Fruit fly (Drosophila melanogaster) whole organism, embryonic: ENCODE results near the gene TRAM.

Experiments
- Ada2b ChIP-seq: fragments of 200-800 bp; sonication (Bioruptor generic); IDR thresholded peaks from 2 replicates; pipeline ENCODE4 v1.3.6; 2022; ENCODE audit warnings: missing biosample characterization, missing genetic modification characterization
- Atf6 ChIP-seq: fragments of 200-800 bp; sonication (Bioruptor generic); IDR thresholded peaks from 2 replicates; pipeline ENCODE4 v1.3.6; 2022; ENCODE audit warnings: missing biosample characterization, missing genetic modification characterization
- B-H2 ChIP-seq: fragments of 200-800 bp; sonication (Bioruptor generic); optimal IDR thresholded peaks from 2 replicates; lab custom pipeline; 2018; ENCODE audit warnings: missing biosample characterization, mild to moderate bottlenecking, missing genetic modification characterization
- CG10267 ChIP-seq: fragments of 200-800 bp; sonication (Bioruptor generic); optimal IDR thresholded peaks from 2 replicates; lab custom pipeline; 2018; ENCODE audit warnings: missing biosample characterization, mild to moderate bottlenecking, missing genetic modification characterization, moderate library complexity
- CG11504 ChIP-seq: fragments of 200-800 bp; sonication (Bioruptor generic); optimal IDR thresholded peaks from 3 replicates; lab custom pipeline; 2019; ENCODE audit warnings: missing biosample characterization, mild to moderate bottlenecking, missing genetic modification characterization, moderate library complexity
- CG14050 ChIP-seq: fragments of 200-800 bp; sonication (Bioruptor generic); IDR thresholded peaks from 3 replicates; pipeline ENCODE4 v1.3.6; 2022; ENCODE audit warnings: missing biosample characterization, missing genetic modification characterization
- CG14860 ChIP-seq: fragments of 200-800 bp; sonication (Bioruptor generic); IDR thresholded peaks from 3 replicates; pipeline ENCODE4 v1.3.6; 2022; ENCODE audit warnings: missing biosample characterization, missing genetic modification characterization; ENCODE audit not compliant: partially characterized antibody
- CG15011 ChIP-seq: fragments of 200-800 bp; sonication (Bioruptor generic); optimal IDR thresholded peaks from 3 replicates; lab custom pipeline; 2018; ENCODE audit warnings: missing biosample characterization, mild to moderate bottlenecking, missing genetic modification characterization
- CG15514 ChIP-seq: fragments of 200-800 bp; sonication (Bioruptor generic); optimal IDR thresholded peaks from 3 replicates; lab custom pipeline; 2017; ENCODE audit warnings: missing biosample characterization, missing genetic modification characterization, mild to moderate bottlenecking, moderate library complexity, missing genetic modification reagents
- CG15601 ChIP-seq: fragments of 200-800 bp; sonication (Bioruptor generic); optimal IDR thresholded peaks from 3 replicates; lab custom pipeline; 2019; ENCODE audit warnings: missing biosample characterization, mild to moderate bottlenecking, missing genetic modification characterization, moderate library complexity
- CG18619 ChIP-seq: fragments of 200-800 bp; sonication (Bioruptor generic); optimal IDR thresholded peaks from 3 replicates; lab custom pipeline; 2017; ENCODE audit warnings: missing biosample characterization, mild to moderate bottlenecking, missing genetic modification characterization
- CG18764 ChIP-seq: fragments of 200-800 bp; sonication (Bioruptor generic); optimal IDR thresholded peaks from 3 replicates; lab custom pipeline; 2016; ENCODE audit warnings: missing biosample characterization, missing genetic modification characterization
- CG2678 ChIP-seq: fragments of 200-800 bp; sonication (Bioruptor generic); optimal IDR thresholded peaks from 3 replicates; lab custom pipeline; 2019; ENCODE audit warnings: missing biosample characterization, mild to moderate bottlenecking, missing genetic modification characterization, moderate library complexity
- CG2875 ChIP-seq: fragments of 200-800 bp; sonication (Bioruptor generic); optimal IDR thresholded peaks from 2 replicates; lab custom pipeline; 2017; ENCODE audit warnings: missing biosample characterization, mild to moderate bottlenecking, missing genetic modification characterization, missing genetic modification reagents
- CG31441 ChIP-seq: fragments of 200-800 bp; sonication (Bioruptor generic); IDR thresholded peaks from 2 replicates; pipeline ENCODE4 v1.3.6; 2022; ENCODE audit warnings: missing biosample characterization, missing genetic modification characterization
- CG32767 ChIP-seq: fragments of 200-800 bp; sonication (Bioruptor generic); IDR thresholded peaks from 2 replicates; pipeline ENCODE4 v1.3.6; 2022; ENCODE audit warnings: missing biosample characterization, missing genetic modification characterization
- CG32772 ChIP-seq: fragments of 200-800 bp; sonication (Bioruptor generic); IDR thresholded peaks from 2 replicates; pipeline ENCODE4 v1.3.6; 2022; ENCODE audit warnings: missing biosample characterization, missing genetic modification characterization
- CG33557 ChIP-seq: fragments of 200-800 bp; sonication (Bioruptor generic); optimal IDR thresholded peaks from 2 replicates; lab custom pipeline; 2019; ENCODE audit warnings: missing biosample characterization, mild to moderate bottlenecking, missing genetic modification characterization, moderate library complexity
- CG34376 ChIP-seq: fragments of 200-800 bp; sonication (Bioruptor generic); optimal IDR thresholded peaks from 2 replicates; lab custom pipeline; 2018; ENCODE audit warnings: missing biosample characterization, mild to moderate bottlenecking, missing genetic modification characterization
- CG3847 ChIP-seq: fragments of 200-800 bp; sonication (Bioruptor generic); IDR thresholded peaks from 2 replicates; pipeline ENCODE4 v1.3.6; 2022; ENCODE audit warnings: missing biosample characterization, missing genetic modification characterization
- CG8281 ChIP-seq: fragments of 200-800 bp; sonication (Bioruptor generic); optimal IDR thresholded peaks from 2 replicates; lab custom pipeline; 2018; ENCODE audit warnings: missing biosample characterization, mild to moderate bottlenecking, missing genetic modification characterization, moderate library complexity
- CG8290 ChIP-seq, 3 experiments: fragments of 200-800 bp; sonication (Bioruptor generic); optimal IDR thresholded peaks; 2 replicates each; lab custom pipeline; 2016 to 2019; ENCODE audit warnings: missing biosample characterization in 3 of 3, missing genetic modification characterization in 3 of 3, mild to moderate bottlenecking in 2 of 3, moderate library complexity in 1 of 3
- CG8359 ChIP-seq: fragments of 200-800 bp; sonication (Bioruptor generic); optimal IDR thresholded peaks from 2 replicates; lab custom pipeline; 2017; ENCODE audit warnings: missing biosample characterization, mild to moderate bottlenecking, missing genetic modification characterization, borderline replicate concordance
- CG9876 ChIP-seq: fragments of 200-800 bp; sonication (Bioruptor generic); optimal IDR thresholded peaks from 2 replicates; lab custom pipeline; 2016; ENCODE audit warnings: missing biosample characterization, missing genetic modification characterization
- CkIIα-i1 ChIP-seq: fragments of 200-800 bp; sonication (Bioruptor generic); IDR thresholded peaks from 2 replicates; pipeline ENCODE4 v1.3.6; 2022; ENCODE audit warnings: missing biosample characterization, missing genetic modification characterization
- H2.0 ChIP-seq: fragments of 200-800 bp; sonication (Bioruptor generic); IDR thresholded peaks from 2 replicates; pipeline ENCODE4 v1.3.6; 2022; ENCODE audit warnings: missing biosample characterization, missing genetic modification characterization
- NC2β ChIP-seq: fragments of 200-800 bp; sonication (Bioruptor generic); optimal IDR thresholded peaks from 2 replicates; lab custom pipeline; 2016; ENCODE audit warnings: missing biosample characterization, missing genetic modification characterization
- PHDP ChIP-seq: fragments of 200-800 bp; sonication (Bioruptor generic); optimal IDR thresholded peaks from 3 replicates; lab custom pipeline; 2018; ENCODE audit warnings: missing biosample characterization, mild to moderate bottlenecking, missing genetic modification characterization, moderate library complexity
- Pdp1 ChIP-seq, 2 experiments: fragments of 200-800 bp; sonication (Bioruptor generic); optimal IDR thresholded peaks; 3 replicates each; lab custom pipeline; 2016; ENCODE audit warnings: missing biosample characterization in 2 of 2, missing genetic modification characterization in 2 of 2, mild to moderate bottlenecking in 1 of 2, moderate library complexity in 1 of 2
- Ptx1 ChIP-seq: fragments of 200-800 bp; sonication (Bioruptor generic); IDR thresholded peaks from 2 replicates; pipeline ENCODE4 v1.3.6; 2022; ENCODE audit warnings: missing biosample characterization, missing genetic modification characterization
- Ravus ChIP-seq: fragments of 200-800 bp; sonication (Bioruptor generic); IDR thresholded peaks from 2 replicates; pipeline ENCODE4 v1.3.6; 2022; ENCODE audit warnings: missing biosample characterization, missing genetic modification characterization
- Tbp ChIP-seq: fragments of >200 bp; optimal IDR thresholded peaks from 2 replicates; lab custom pipeline; 2018; ENCODE audit warnings: missing biosample characterization, missing genetic modification characterization
- Xbp1 ChIP-seq: fragments of 200-800 bp; sonication (Bioruptor generic); optimal IDR thresholded peaks from 3 replicates; lab custom pipeline; 2016; ENCODE audit warnings: missing biosample characterization, mild to moderate bottlenecking, missing genetic modification characterization
- ato ChIP-seq: fragments of 200-800 bp; sonication (Bioruptor generic); IDR thresholded peaks from 2 replicates; pipeline ENCODE4 v1.3.6; 2022; ENCODE audit warnings: missing biosample characterization, missing genetic modification characterization; ENCODE audit not compliant: partially characterized antibody
- bsh ChIP-seq, 2 experiments: fragments of 200-800 bp; sonication (Bioruptor generic); optimal IDR thresholded peaks; 2 replicates each; lab custom pipeline; 2017 to 2018; ENCODE audit warnings: mild to moderate bottlenecking in 2 of 2, missing biosample characterization in 2 of 2, missing genetic modification characterization in 2 of 2, moderate library complexity in 1 of 2
- ci ChIP-seq: fragments of 200-800 bp; sonication (Bioruptor generic); IDR thresholded peaks from 3 replicates; pipeline ENCODE4 v1.3.6; 2022; ENCODE audit warnings: missing biosample characterization, missing genetic modification characterization
- dan ChIP-seq: fragments of 200-800 bp; sonication (Bioruptor generic); IDR thresholded peaks from 2 replicates; pipeline ENCODE4 v1.3.6; 2022; ENCODE audit warnings: missing biosample characterization, missing genetic modification characterization
- danr ChIP-seq: fragments of 200-800 bp; sonication (Bioruptor generic); IDR thresholded peaks from 2 replicates; pipeline ENCODE4 v1.3.6; 2022; ENCODE audit warnings: missing biosample characterization, missing genetic modification characterization
- grau ChIP-seq: fragments of 200-800 bp; optimal IDR thresholded peaks from 3 replicates; lab custom pipeline; 2019; ENCODE audit warnings: missing biosample characterization, mild to moderate bottlenecking, missing genetic modification characterization, moderate library complexity
- gro ChIP-seq: fragments of 200-800 bp; sonication (Bioruptor generic); optimal IDR thresholded peaks from 2 replicates; lab custom pipeline; 2016; ENCODE audit warnings: missing biosample characterization, missing genetic modification characterization
- insv ChIP-seq, 2 experiments: fragments of 200-800 bp; sonication (Bioruptor generic); optimal IDR thresholded peaks; 3 replicates each; lab custom pipeline; 2016 to 2018; ENCODE audit warnings: missing biosample characterization in 2 of 2, missing genetic modification characterization in 2 of 2
- lab ChIP-seq: fragments of 200-800 bp; sonication (Bioruptor generic); optimal IDR thresholded peaks from 3 replicates; lab custom pipeline; 2017; ENCODE audit warnings: missing biosample characterization, missing genetic modification characterization, mild to moderate bottlenecking, moderate library complexity, missing genetic modification reagents
- pfk ChIP-seq: fragments of 200-800 bp; sonication (Bioruptor generic); optimal IDR thresholded peaks from 2 replicates; lab custom pipeline; 2018; ENCODE audit warnings: missing biosample characterization, mild to moderate bottlenecking, missing genetic modification characterization, moderate library complexity
- scrt ChIP-seq: fragments of 200-800 bp; sonication (Bioruptor generic); optimal IDR thresholded peaks from 2 replicates; lab custom pipeline; 2018; ENCODE audit warnings: missing biosample characterization, mild to moderate bottlenecking, missing genetic modification characterization, moderate library complexity
- tgo ChIP-seq: fragments of 200-800 bp; sonication (Bioruptor generic); IDR thresholded peaks from 3 replicates; pipeline ENCODE4 v1.3.6; 2022; ENCODE audit warnings: missing biosample characterization, missing genetic modification characterization
- trem ChIP-seq: fragments of 200-800 bp; optimal IDR thresholded peaks from 3 replicates; lab custom pipeline; 2019; ENCODE audit warnings: missing biosample characterization, mild to moderate bottlenecking, missing genetic modification characterization, moderate library complexity
- vvl ChIP-seq: fragments of 200-800 bp; sonication (Bioruptor generic); IDR thresholded peaks from 2 replicates; pipeline ENCODE4 v1.3.6; 2022; ENCODE audit warnings: missing biosample characterization, missing genetic modification characterization

TRAM gene

DNA sequence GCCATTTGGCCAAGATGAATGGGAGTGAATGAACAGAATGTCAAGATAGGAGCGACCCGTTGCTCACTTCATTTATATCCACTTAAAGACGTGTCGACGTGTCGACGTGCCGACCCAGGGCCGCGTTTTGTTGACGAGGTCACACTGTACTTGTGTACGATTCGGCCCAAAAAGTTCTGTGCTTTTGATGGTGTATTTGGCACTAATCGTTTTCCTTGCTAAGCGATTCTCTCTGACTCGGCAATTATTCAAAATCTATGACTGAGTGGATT lies 13.2 kb downstream of the TRAM start (continued):
- TF ChIP-seq insv (GFP tag; optimal IDR thresholded peaks at IDR 0.05; lab: Kevin White, UChicago) (no peak), CG10267 (tag; lab: Kevin White, UChicago) (no peak), CG3847 (peak; percentile 27; the same call in 1 of the 2 replicates), gro (peak; percentile 2), lab (GFP tag; lab: Kevin White, UChicago) (peak; percentile 57), Atf6 (GFP tag; lab: Robert Waterston, UW) (peak; percentile 50; the same call in 1 of the 2 replicates), CG2678 (tag; lab: Kevin White, UChicago) (peak; percentile 42), Tbp (GFP tag; lab: Kevin White, UChicago) (no peak), bsh (GFP tag; optimal IDR thresholded peaks at IDR 0.05; lab: Kevin White, UChicago) (no peak), CG8281 (no peak), danr (GFP tag; lab: Robert Waterston, UW) (no peak)

DNA sequence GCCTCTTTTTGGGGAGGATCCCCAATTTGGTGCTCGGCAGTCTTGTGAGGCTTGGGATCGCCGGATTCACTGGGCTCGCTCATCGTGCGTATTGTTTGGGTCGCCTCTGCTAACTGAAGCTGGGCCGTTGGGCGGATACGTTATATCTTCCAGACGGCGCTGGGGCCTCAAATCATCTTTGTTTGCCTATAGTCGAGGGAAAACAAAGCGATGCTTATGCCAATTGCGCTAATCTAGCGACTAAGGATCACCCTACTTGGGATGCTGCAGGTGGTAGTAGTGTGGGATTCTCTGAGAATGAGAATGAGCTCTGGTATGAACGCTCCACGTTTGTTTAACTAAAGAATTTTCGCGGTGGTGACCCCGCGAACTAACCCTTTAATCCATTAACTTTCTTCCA lies 16.8 kb downstream of the TRAM start, which contains the start of gene CG3690:
Gene CG3690, minus strand, starts transcription at position 101 of the 400 bp plus-strand sequence.
- TF ChIP-seq NC2β, result no peak
- no peak for TF ChIP-seq ato

DNA sequence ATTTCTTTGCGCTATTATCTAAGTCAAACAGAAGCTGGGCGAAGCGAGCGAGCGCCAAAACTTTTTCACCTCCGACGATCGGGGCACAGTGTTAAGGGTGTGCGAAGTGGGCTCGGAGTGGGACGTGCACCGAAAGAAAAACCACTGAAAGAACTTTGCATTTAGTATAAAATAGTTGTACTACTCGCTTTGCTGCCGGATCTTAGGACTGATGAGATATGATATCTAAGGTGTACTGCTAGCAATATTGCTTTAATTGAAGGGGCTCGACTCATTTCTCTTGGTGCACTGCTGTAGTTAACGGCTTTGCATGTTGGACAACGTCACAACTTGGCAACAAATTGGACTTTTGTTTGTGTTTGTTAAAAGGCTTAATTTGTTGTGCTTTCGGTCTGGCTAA lies 18.8 kb downstream of the TRAM start:
- TF ChIP-seq CG18764 (no peak), CG15011 (GFP tag; lab: Kevin White, UChicago) (no peak), CG33557 (GFP tag; lab: Kevin White, UChicago) (no peak), CG34376 (GFP tag; lab: Kevin White, UChicago) (no peak), NC2β (no peak), CG2875 (GFP tag; lab: Kevin White, UChicago) (no peak), vvl (GFP tag; lab: Robert Waterston, UW) (peak; percentile 31; the same call in 1 of the 2 replicates), CG14050 (GFP tag; lab: Robert Waterston, UW) (no peak), Ptx1 (GFP tag; lab: Robert Waterston, UW) (peak; percentile 28; the same call in 1 of the 2 replicates), B-H2 (GFP tag; lab: Kevin White, UChicago) (no peak), H2.0 (GFP tag; lab: Robert Waterston, UW) (no peak), CG15514 (GFP tag; lab: Kevin White, UChicago) (peak; percentile 18), CG14860 (GFP tag; lab: Robert Waterston, UW) (no peak), trem (tag; lab: Kevin White, UChicago) (no peak), Pdp1 (GFP tag; optimal IDR thresholded peaks at IDR 0.05; lab: Kevin White, UChicago) (peak in 1 of 2 experiments; percentile 9), pfk (GFP tag; lab: Kevin White, UChicago) (no peak), tgo (GFP tag; lab: Robert Waterston, UW) (peak; percentile 27; the same call in 1 of the 3 replicates), CG9876 (GFP tag; lab: Kevin White, UChicago) (no peak), CG8359 (GFP tag; lab: Kevin White, UChicago) (no peak), grau (tag; lab: Kevin White, UChicago) (peak; percentile 4), scrt (GFP tag; lab: Kevin White, UChicago) (no peak), CG32767 (GFP tag; lab: Robert Waterston, UW) (no peak), CG8290 (GFP tag; optimal IDR thresholded peaks at IDR 0.05; lab: Kevin White, UChicago) (no peak), CG8290 (tag; optimal IDR thresholded peaks at IDR 0.05; lab: Kevin White, UChicago) (peak in 1 of 2 experiments; percentile 9), dan (no peak), Ada2b (GFP tag; lab: Robert Waterston, UW) (0 out of 2 replicates have a peak, but pooled peaks have one; percentile 23), CG18619 (GFP tag; lab: Kevin White, UChicago) (no peak), CG31441 (GFP tag; lab: Robert Waterston, UW) (no peak), Ravus (GFP tag; lab: Robert Waterston, UW) (no peak), PHDP (tag; lab: Kevin White, UChicago) (no peak), CG3847 (no peak), ci (GFP tag; lab: Robert Waterston, UW) (0 out of 3 replicates have a peak, but pooled peaks have one; percentile 27), CG32772 (no peak), Xbp1 (no peak), CkIIα-i1 (GFP tag; lab: Robert Waterston, UW) (no peak), CG11504 (peak; percentile 21), CG15601 (tag; lab: Kevin White, UChicago) (no peak)
